Worm (Caenorhabditis elegans) whole organism, L4 larva: Measurements from ENCODE around the gene srw-87.

Experiments used
- F10B5.3 ChIP-seq: sonication (generic microtip); optimal IDR thresholded peaks from 2 replicates; lab custom pipeline; 2016; ENCODE audit warnings: mild to moderate bottlenecking, missing genetic modification characterization, missing compliant biosample characterization
- F44E2.7 ChIP-seq: fragments of 200-800 bp; sonication (Bioruptor generic); IDR thresholded peaks from 2 replicates; pipeline ENCODE4 v2.1.2; 2022; ENCODE audit warnings: missing genetic modification characterization, missing compliant biosample characterization
- F49E8.2 ChIP-seq: sonication (generic microtip); optimal IDR thresholded peaks from 2 replicates; lab custom pipeline; 2016; ENCODE audit warnings: missing compliant biosample characterization, mild to moderate bottlenecking, missing genetic modification characterization, borderline replicate concordance
- R02D3.7 ChIP-seq: fragments of 150-350 bp; sonication (generic microtip); optimal IDR thresholded peaks from 3 replicates; lab custom pipeline; 2014; ENCODE audit warnings: missing biosample characterization, missing genetic modification characterization
- T20F7.1 ChIP-seq: fragments of 200-800 bp; sonication (Bioruptor generic); optimal IDR thresholded peaks from 2 replicates; lab custom pipeline; 2018; ENCODE audit warnings: mild to moderate bottlenecking, missing genetic modification characterization, missing compliant biosample characterization
- T26A8.4 ChIP-seq: fragments of 200-800 bp; sonication (Bioruptor generic); IDR thresholded peaks from 2 replicates; pipeline ENCODE4 v1.3.6; 2022; ENCODE audit warnings: missing genetic modification characterization, missing compliant biosample characterization
- Y105C5A.15 ChIP-seq: fragments of 200-800 bp; sonication (Bioruptor generic); IDR thresholded peaks from 2 replicates; pipeline ENCODE4 v1.3.6; 2022; ENCODE audit warnings: missing genetic modification characterization, missing compliant biosample characterization
- Y48G9A.11 ChIP-seq: fragments of 200-800 bp; sonication (Bioruptor generic); IDR thresholded peaks from 2 replicates; pipeline ENCODE4 v1.3.6; 2022; ENCODE audit warnings: missing genetic modification reagents, missing genetic modification characterization, missing compliant biosample characterization
- Y75B8A.6 ChIP-seq: fragments of 200-800 bp; sonication (Bioruptor generic); IDR thresholded peaks from 2 replicates; pipeline ENCODE4 v1.3.6; 2022; ENCODE audit warnings: missing genetic modification reagents, missing genetic modification characterization, missing compliant biosample characterization
- ZK546.5 ChIP-seq, 2 experiments: sonication (generic microtip); optimal IDR thresholded peaks; 2 replicates each; lab custom pipeline; 2017; ENCODE audit warnings: missing biosample characterization in 2 of 2, missing genetic modification characterization in 2 of 2
- aha-1 ChIP-seq: fragments of 150-350 bp; peaks from one replicate; lab custom pipeline; 2014; ENCODE audit warnings: missing biosample characterization, missing genetic modification characterization
- aly-2 ChIP-seq: sonication (generic microtip); optimal IDR thresholded peaks from 2 replicates; lab custom pipeline; 2018; ENCODE audit warnings: missing biosample characterization, missing genetic modification characterization
- ama-1 ChIP-seq: fragments of 150-350 bp; optimal IDR thresholded peaks from 2 replicates; lab custom pipeline; 2014; ENCODE audit warnings: inconsistent platforms, mixed read lengths
- arid-1 ChIP-seq: fragments of 200-800 bp; sonication (Bioruptor generic); conservative IDR thresholded peaks from 2 replicates; pipeline ENCODE4 v1.3.6; 2022; ENCODE audit warnings: missing genetic modification reagents, missing genetic modification characterization, missing compliant biosample characterization
- ceh-28 ChIP-seq: fragments of 150-350 bp; optimal IDR thresholded peaks from 2 replicates; lab custom pipeline; 2014; ENCODE audit warnings: missing biosample characterization, missing genetic modification reagents, missing genetic modification characterization
- ces-1 ChIP-seq: fragments of 150-350 bp; sonication (generic microtip); optimal IDR thresholded peaks from 4 replicates; lab custom pipeline; 2014; ENCODE audit warnings: missing biosample characterization, missing genetic modification reagents, missing genetic modification characterization
- daf-16 ChIP-seq, 3 experiments: sonication (generic microtip); optimal IDR thresholded peaks; 2 replicates each; lab custom pipeline; 2016 to 2017; ENCODE audit warnings: missing genetic modification characterization in 3 of 3, missing genetic modification reagents in 3 of 3, mild to moderate bottlenecking in 2 of 3, missing compliant biosample characterization in 2 of 3, missing biosample characterization in 1 of 3, moderate library complexity in 1 of 3
- daf-19 ChIP-seq: fragments of 200-800 bp; sonication (Bioruptor generic); conservative IDR thresholded peaks from 2 replicates; pipeline ENCODE4 v1.3.6; 2022; ENCODE audit warnings: missing genetic modification characterization, missing compliant biosample characterization
- dmd-6 ChIP-seq: fragments of 200-800 bp; sonication (Bioruptor generic); IDR thresholded peaks from 2 replicates; pipeline ENCODE4 v1.3.6; 2022; ENCODE audit warnings: missing genetic modification reagents, missing genetic modification characterization, missing compliant biosample characterization
- duxl-1 ChIP-seq: sonication (generic microtip); optimal IDR thresholded peaks from 2 replicates; lab custom pipeline; 2016; ENCODE audit warnings: mild to moderate bottlenecking, missing genetic modification characterization, moderate library complexity, missing compliant biosample characterization; ENCODE audit not compliant: poor library complexity
- dve-1 ChIP-seq: sonication (generic microtip); optimal IDR thresholded peaks from 2 replicates; lab custom pipeline; 2017; ENCODE audit warnings: antibody characterized with exemption, mild to moderate bottlenecking, missing genetic modification characterization, missing compliant biosample characterization; ENCODE audit not compliant: insufficient read depth
- egl-27 ChIP-seq: sonication (generic microtip); optimal IDR thresholded peaks from 3 replicates; lab custom pipeline; 2017; ENCODE audit warnings: missing biosample characterization, missing genetic modification reagents, missing genetic modification characterization
- hlh-11 ChIP-seq: fragments of 200-800 bp; sonication (Bioruptor generic); optimal IDR thresholded peaks from 2 replicates; lab custom pipeline; 2018; ENCODE audit warnings: mild to moderate bottlenecking, missing genetic modification characterization, missing compliant biosample characterization
- lim-7 ChIP-seq: fragments of 200-800 bp; sonication (Bioruptor generic); IDR thresholded peaks from 2 replicates; pipeline ENCODE4 v1.3.6; 2022; ENCODE audit warnings: missing genetic modification characterization, missing compliant biosample characterization
- lin-1 ChIP-seq: fragments of 200-800 bp; sonication (Bioruptor generic); IDR thresholded peaks from 2 replicates; pipeline ENCODE4 v1.3.6; 2022; ENCODE audit warnings: missing genetic modification reagents, missing genetic modification characterization, missing compliant biosample characterization
- lin-13 ChIP-seq: fragments of 150-350 bp; optimal IDR thresholded peaks from 2 replicates; lab custom pipeline; 2014; ENCODE audit warnings: missing biosample characterization, missing genetic modification reagents, missing genetic modification characterization
- lin-15B ChIP-seq: fragments of 150-350 bp; sonication (generic microtip); optimal IDR thresholded peaks from 3 replicates; lab custom pipeline; 2014; ENCODE audit warnings: missing biosample characterization, missing genetic modification characterization
- lin-29 ChIP-seq: fragments of 200-800 bp; sonication (Bioruptor generic); IDR thresholded peaks from 2 replicates; pipeline ENCODE4 v1.3.6; 2022; ENCODE audit warnings: missing genetic modification reagents, missing genetic modification characterization, missing compliant biosample characterization
- lin-38 ChIP-seq: fragments of 200-800 bp; sonication (Bioruptor generic); IDR thresholded peaks from 2 replicates; pipeline ENCODE4 v1.3.6; 2022; ENCODE audit warnings: missing genetic modification reagents, missing genetic modification characterization, missing compliant biosample characterization
- lin-39 ChIP-seq: fragments of 150-350 bp; optimal IDR thresholded peaks from 2 replicates; lab custom pipeline; 2014; ENCODE audit warnings: missing biosample characterization, missing genetic modification reagents, missing genetic modification characterization
- lsy-2 ChIP-seq, 2 experiments: fragments of 150-350 bp in 1 of 2; sonication (generic microtip) in 1 of 2; optimal IDR thresholded peaks; 2 replicates each; lab custom pipeline; 2014 to 2017; ENCODE audit warnings: missing biosample characterization in 2 of 2, missing genetic modification characterization in 2 of 2
- mdt-29 ChIP-seq: fragments of 200-800 bp; sonication (Bioruptor generic); IDR thresholded peaks from 2 replicates; pipeline ENCODE4 v1.3.6; 2022; ENCODE audit warnings: missing genetic modification reagents, missing genetic modification characterization, missing compliant biosample characterization
- nhr-10 ChIP-seq: fragments of 150-350 bp; optimal IDR thresholded peaks from 2 replicates; lab custom pipeline; 2014; ENCODE audit warnings: missing biosample characterization, missing genetic modification characterization
- nhr-102 ChIP-seq: sonication (generic microtip); optimal IDR thresholded peaks from 2 replicates; lab custom pipeline; 2016; ENCODE audit warnings: mild to moderate bottlenecking, missing genetic modification characterization, moderate library complexity, missing compliant biosample characterization
- nhr-76 ChIP-seq: fragments of 150-350 bp; optimal IDR thresholded peaks from 2 replicates; lab custom pipeline; 2014; ENCODE audit warnings: missing biosample characterization, missing genetic modification characterization
- pha-4 ChIP-seq, 2 experiments: fragments of 150-350 bp in 1 of 2; fragments of 200-800 bp in 1 of 2; sonication (Bioruptor generic) in 1 of 2; IDR thresholded peaks in 1 of 2; optimal IDR thresholded peaks in 1 of 2; 2 replicates each; pipeline versions ENCODE4 v1.3.6 to Lab custom; 2014 to 2022; ENCODE audit warnings: missing genetic modification characterization in 2 of 2, missing genetic modification reagents in 2 of 2, missing biosample characterization in 1 of 2, missing compliant biosample characterization in 1 of 2
- saeg-2 ChIP-seq: fragments of 200-800 bp; sonication (Bioruptor generic); IDR thresholded peaks from 2 replicates; pipeline ENCODE4 v1.3.6; 2022; ENCODE audit warnings: missing genetic modification reagents, missing genetic modification characterization, missing compliant biosample characterization
- skn-1 ChIP-seq: fragments of 150-350 bp; optimal IDR thresholded peaks from 2 replicates; lab custom pipeline; 2014; ENCODE audit warnings: missing biosample characterization, missing genetic modification characterization
- snpc-1.2 ChIP-seq: fragments of 200-800 bp; sonication (Bioruptor generic); IDR thresholded peaks from 2 replicates; pipeline ENCODE4 v1.3.6; 2022; ENCODE audit warnings: missing genetic modification reagents, missing genetic modification characterization, missing compliant biosample characterization
- unc-130 ChIP-seq: sonication (generic microtip); optimal IDR thresholded peaks from 2 replicates; lab custom pipeline; 2016; ENCODE audit warnings: missing genetic modification reagents, missing genetic modification characterization, missing compliant biosample characterization
- unc-62 ChIP-seq, 3 experiments: fragments of 150-350 bp in 1 of 3; sonication (generic microtip); optimal IDR thresholded peaks in 2 of 3; peaks in 1 of 3; 1 replicate in 1 of 3; 2 replicates in 2 of 3; lab custom pipeline; 2014 to 2017; ENCODE audit warnings: missing biosample characterization in 3 of 3, missing genetic modification characterization in 3 of 3, missing genetic modification reagents in 3 of 3, missing genotype in 1 of 3
- zag-1 ChIP-seq: fragments of 150-350 bp; optimal IDR thresholded peaks from 2 replicates; lab custom pipeline; 2014; ENCODE audit warnings: missing biosample characterization, missing genetic modification characterization
- zfp-3 ChIP-seq: fragments of 200-800 bp; sonication (Bioruptor generic); conservative IDR thresholded peaks from 2 replicates; pipeline ENCODE4 v1.3.6; 2022; ENCODE audit warnings: missing genetic modification reagents, missing genetic modification characterization, missing compliant biosample characterization
- ztf-11 ChIP-seq: fragments of 150-350 bp; optimal IDR thresholded peaks from 2 replicates; lab custom pipeline; 2014; ENCODE audit warnings: missing biosample characterization, missing genetic modification characterization
- ztf-7 ChIP-seq: fragments of 150-350 bp; optimal IDR thresholded peaks from 2 replicates; lab custom pipeline; 2014; ENCODE audit warnings: missing biosample characterization, missing genetic modification characterization

srw-87 gene

ce11 chrV:16361350-16361749, 24.9 kb downstream of the srw-87 start:
- TF ChIP-seq unc-62 (GFP tag; optimal IDR thresholded peaks at IDR 0.05 in 1 of 2; lab: Kevin White, UChicago) (no peak), unc-62 (tag; optimal IDR thresholded peaks at IDR 0.05; lab: Kevin White, UChicago) (no peak), Y105C5A.15 (GFP tag; lab: Robert Waterston, UW) (no peak), saeg-2 (GFP tag; lab: Robert Waterston, UW) (no peak), Y75B8A.6 (GFP tag; lab: Robert Waterston, UW) (no peak)
- TF ChIP-seq, all 104 proteins: peak for 0

ce11 chrV:16367575-16367974, 31.1 kb downstream of the srw-87 start, which contains the start of gene W08G11.3:
TSS of gene W08G11.3 (plus strand) at chrV:16367681.
- no peak for TF ChIP-seq duxl-1 (tag; lab: Kevin White, UChicago)
- no peak for TF ChIP-seq ZK546.5 (tag; optimal IDR thresholded peaks at IDR 0.05; lab: Kevin White, UChicago)
- TF ChIP-seq F10B5.3: peak; percentile 25
- peak; percentile 36 for TF ChIP-seq aha-1 (tag; lab: Kevin White, UChicago)
- TF ChIP-seq F44E2.7 (GFP tag; lab: Robert Waterston, UW): no peak
- TF ChIP-seq unc-130: no peak
- peak; percentile 58; the same call in 1 of the 2 replicates for TF ChIP-seq T26A8.4 (GFP tag; lab: Robert Waterston, UW)
- TF ChIP-seq ama-1 (lab: Kevin White, UChicago): peak; percentile 55
- TF ChIP-seq mdt-29 (GFP tag; lab: Robert Waterston, UW): 0 out of 2 replicates have a peak, but pooled peaks have one; percentile 29
- TF ChIP-seq ztf-11: no peak
- 0 out of 2 replicates have a peak, but pooled peaks have one; percentile 9 for TF ChIP-seq lin-38
- TF ChIP-seq egl-27: no peak
- TF ChIP-seq lin-15B (tag; lab: Kevin White, UChicago): no peak
- TF ChIP-seq R02D3.7: peak; percentile 37
- peak; percentile 11 for TF ChIP-seq dve-1 (tag; lab: Kevin White, UChicago)

- TF ChIP-seq zfp-3: no peak
- TF ChIP-seq nhr-10 (tag; lab: Kevin White, UChicago): no peak
- TF ChIP-seq snpc-1.2 (GFP tag; lab: Robert Waterston, UW): no peak
- TF ChIP-seq lin-29 (GFP tag; lab: Robert Waterston, UW): no peak
- TF ChIP-seq Y48G9A.11: no peak
- no peak for TF ChIP-seq aly-2
- no peak for TF ChIP-seq skn-1 (tag; lab: Kevin White, UChicago)
- TF ChIP-seq lin-15B (tag; lab: Kevin White, UChicago): no peak
- TF ChIP-seq nhr-76 (tag; lab: Kevin White, UChicago): no peak
Measured at ce11 chrV:16368143-16368542, 31.7 kb downstream of the srw-87 start.

- TF ChIP-seq lin-39 (tag; lab: Kevin White, UChicago): no peak
- peak; percentile 78 for TF ChIP-seq dmd-6 (GFP tag; lab: Robert Waterston, UW)
- TF ChIP-seq pha-4 (GFP tag; IDR thresholded peaks at IDR 0.05; lab: Robert Waterston, UW): peak; percentile 90
- TF ChIP-seq pha-4 (tag; optimal IDR thresholded peaks at IDR 0.05; lab: Kevin White, UChicago): no peak
- TF ChIP-seq T20F7.1 (GFP tag; lab: Kevin White, UChicago): no peak
- TF ChIP-seq T26A8.4 (GFP tag; lab: Robert Waterston, UW): peak; percentile 87
- TF ChIP-seq nhr-102 (tag; lab: Kevin White, UChicago): peak; percentile 87
- no peak for TF ChIP-seq aly-2
- no peak for TF ChIP-seq zag-1 (tag; lab: Kevin White, UChicago)
- peak; percentile 81; the same call in 1 of the 2 replicates for TF ChIP-seq arid-1 (GFP tag; lab: Robert Waterston, UW)
- TF ChIP-seq saeg-2 (GFP tag; lab: Robert Waterston, UW): no peak
- no peak for TF ChIP-seq nhr-76 (tag; lab: Kevin White, UChicago)
- TF ChIP-seq dve-1 (tag; lab: Kevin White, UChicago): peak; percentile 78
- TF ChIP-seq lim-7: peak; percentile 90
- peak in 1 of 2 experiments; percentile 68 for TF ChIP-seq lsy-2 (tag; optimal IDR thresholded peaks at IDR 0.05; lab: Kevin White, UChicago)
- TF ChIP-seq ZK546.5 (tag; optimal IDR thresholded peaks at IDR 0.05; lab: Kevin White, UChicago): no peak
- TF ChIP-seq F49E8.2: peak; percentile 84
- TF ChIP-seq daf-16 (GFP tag; optimal IDR thresholded peaks at IDR 0.05; lab: Kevin White, UChicago): peak; percentile 37 to 88
- TF ChIP-seq daf-16 (tag; optimal IDR thresholded peaks at IDR 0.05; lab: Kevin White, UChicago): no peak
- TF ChIP-seq ces-1 (GFP tag; lab: Kevin White, UChicago): peak; percentile 6
- peak; percentile 82 for TF ChIP-seq lin-1 (GFP tag; lab: Robert Waterston, UW)
- TF ChIP-seq lin-13 (GFP tag; lab: Kevin White, UChicago): peak; percentile 89
- TF ChIP-seq ztf-7 (tag; lab: Kevin White, UChicago): peak; percentile 51
- no peak for TF ChIP-seq daf-19 (GFP tag; lab: Robert Waterston, UW)
- TF ChIP-seq ceh-28: no peak
- peak; percentile 68 for TF ChIP-seq hlh-11 (tag; lab: Kevin White, UChicago)
Measured at ce11 chrV:16370039-16370438, 33.6 kb downstream of the srw-87 start.
